Worm (Caenorhabditis elegans): ENCODE measurements around the gene R08E5.4.
A peak's percentile ranks its signal among the peaks of the same experiment; 100 is the strongest.

Gene R08E5.4

DNA sequence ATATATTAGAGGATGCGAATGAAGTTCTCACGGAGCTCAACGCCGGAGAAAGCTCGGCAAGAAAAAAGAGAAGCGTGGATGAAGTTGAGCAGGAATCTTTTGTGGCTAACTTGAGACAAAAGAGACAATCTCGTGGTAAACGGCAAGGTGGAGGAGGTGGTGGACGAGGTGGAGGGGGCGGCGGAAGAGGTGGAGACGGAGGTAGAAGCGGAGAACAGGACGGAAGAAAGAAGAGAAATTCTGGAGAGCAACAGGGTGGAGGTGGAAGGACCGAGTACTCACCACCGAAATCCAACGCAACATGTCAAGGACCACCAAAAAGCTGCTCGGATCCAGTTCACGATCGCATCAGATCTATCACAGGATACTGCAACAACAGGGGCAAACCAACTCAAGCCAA is 22.1 kb downstream of the R08E5.4 start:
- TF ChIP-seq tbx-2 (tag; optimal IDR thresholded peaks at IDR 0.05) (no peak), efl-1 (optimal IDR thresholded peaks at IDR 0.05) (no peak), efl-1 (GFP tag; optimal IDR thresholded peaks at IDR 0.05 in 1 of 2) (no peak), skn-1 (tag; optimal IDR thresholded peaks at IDR 0.05) (no peak), ztf-11 (tag; optimal IDR thresholded peaks at IDR 0.05) (no peak), zip-4 (GFP tag; optimal IDR thresholded peaks at IDR 0.05) (no peak), F16B12.6 (tag; optimal IDR thresholded peaks at IDR 0.05) (no peak), pag-3 (tag; optimal IDR thresholded peaks at IDR 0.05; ENCODE audit: borderline replicate concordance, insufficient read depth) (no peak), C16A3.4 (tag; optimal IDR thresholded peaks at IDR 0.05) (no peak), nhr-237 (tag; optimal IDR thresholded peaks at IDR 0.05) (no peak), lir-3 (tag; optimal IDR thresholded peaks at IDR 0.05; ENCODE audit: poor library complexity) (no peak), egl-13 (tag; optimal IDR thresholded peaks at IDR 0.05) (no peak), pqm-1 (tag; optimal IDR thresholded peaks at IDR 0.05) (no peak), unc-30 (tag; optimal IDR thresholded peaks at IDR 0.05) (no peak), unc-130 (tag; optimal IDR thresholded peaks at IDR 0.05) (no peak)

DNA sequence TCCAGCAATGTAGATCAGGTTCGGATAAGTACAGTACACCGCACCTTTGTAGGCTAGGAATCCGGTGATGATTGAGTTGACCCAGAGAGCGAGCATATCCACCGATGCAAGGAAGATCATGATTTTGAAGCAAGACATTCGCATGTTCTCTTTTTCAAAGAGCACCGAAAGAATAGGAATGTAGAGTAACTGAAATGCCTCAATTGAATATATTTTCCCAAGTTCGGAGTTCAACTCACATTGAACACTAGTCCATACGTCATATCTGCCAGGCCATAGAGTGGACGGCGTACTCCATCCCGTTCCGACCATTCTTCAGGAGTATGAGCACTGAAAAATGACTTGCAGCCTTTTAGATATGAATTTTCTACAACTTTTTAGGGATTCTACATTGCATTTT is 31.4 kb downstream of the R08E5.4 start:
- TF ChIP-seq nhr-85 (tag) (peak; percentile 0), fkh-8 (tag; optimal IDR thresholded peaks at IDR 0.05) (no peak), lin-13 (GFP tag; optimal IDR thresholded peaks at IDR 0.05) (no peak), nhr-71 (tag; optimal IDR thresholded peaks at IDR 0.05) (no peak), tbx-2 (tag; optimal IDR thresholded peaks at IDR 0.05) (no peak), C04F5.9 (tag; optimal IDR thresholded peaks at IDR 0.05) (no peak)

DNA sequence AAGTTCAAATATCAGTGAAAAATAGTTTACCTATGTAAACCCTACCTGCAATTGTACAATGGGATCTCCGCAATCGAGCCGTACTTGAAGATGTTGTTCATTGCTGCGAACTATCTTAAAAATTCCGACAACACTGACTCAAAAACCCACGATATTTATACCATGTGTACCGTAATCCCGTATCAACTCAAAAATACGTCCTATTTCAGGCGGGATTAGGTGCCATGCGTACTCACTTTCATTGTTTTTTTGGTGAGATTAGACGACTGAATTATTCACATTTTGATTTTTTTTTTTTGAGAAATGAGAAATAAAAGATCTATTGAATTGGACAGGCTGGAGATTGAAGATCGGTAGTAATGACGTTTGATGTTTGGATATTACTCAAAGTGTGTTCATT is 32.0 kb downstream of the R08E5.4 start, which contains the start of gene srt-30:
srt-30 (minus strand) TSS at position 101 of the 400 bp plus-strand sequence.
- TF ChIP-seq nhr-237 (tag; optimal IDR thresholded peaks at IDR 0.05), result no peak
- no peak for TF ChIP-seq snpc-4 (tag; optimal IDR thresholded peaks at IDR 0.05)
- no peak for TF ChIP-seq C34B4.2 (tag; optimal IDR thresholded peaks at IDR 0.05)
- TF ChIP-seq mef-2 (tag; optimal IDR thresholded peaks at IDR 0.05), result no peak
- TF ChIP-seq xbp-1 (tag; optimal IDR thresholded peaks at IDR 0.05), result no peak
- TF ChIP-seq F16B12.6 (tag; optimal IDR thresholded peaks at IDR 0.05), result no peak
- no peak for TF ChIP-seq elt-3 (tag; optimal IDR thresholded peaks at IDR 0.05)
- TF ChIP-seq efl-1 (optimal IDR thresholded peaks at IDR 0.05), result no peak
- TF ChIP-seq efl-1 (GFP tag; optimal IDR thresholded peaks at IDR 0.05 in 1 of 2), result no peak
- TF ChIP-seq sox-4 (tag; optimal IDR thresholded peaks at IDR 0.05), result no peak
- no peak for TF ChIP-seq nhr-77 (tag; optimal IDR thresholded peaks at IDR 0.05)
- no peak for TF ChIP-seq tlp-1 (tag; optimal IDR thresholded peaks at IDR 0.05)

DNA sequence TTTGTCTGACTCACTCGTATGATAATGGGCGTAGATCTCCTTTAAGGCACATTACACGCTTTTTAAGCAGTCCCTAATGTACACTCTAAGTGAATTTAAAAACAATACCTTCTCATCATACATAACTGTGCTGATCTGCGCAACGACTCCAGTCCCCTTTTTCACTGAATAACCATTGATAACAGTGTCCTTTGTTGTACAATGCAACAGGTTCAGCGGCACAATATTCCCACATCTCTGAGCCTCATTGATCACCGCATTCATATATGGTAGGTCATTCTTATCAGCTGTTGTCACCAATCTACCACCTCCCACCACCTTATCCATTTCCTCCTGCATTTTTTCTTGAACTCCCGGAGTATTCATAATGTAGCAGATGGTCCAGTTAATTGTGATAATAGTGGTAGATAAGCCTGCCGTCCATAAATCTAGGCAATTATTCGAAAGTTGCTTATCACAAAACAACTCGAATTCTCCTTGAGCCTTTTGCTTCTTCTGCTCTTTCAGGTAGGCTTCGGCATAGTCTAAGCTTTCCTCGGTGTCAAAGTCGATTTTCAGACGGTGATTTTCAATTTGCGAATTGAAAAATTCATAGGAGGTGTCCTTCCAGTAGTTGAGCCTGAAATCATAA is 33.5 kb downstream of the R08E5.4 start:
- TF ChIP-seq alr-1 (tag; optimal IDR thresholded peaks at IDR 0.05; ENCODE audit: borderline replicate concordance) (no peak), sptf-1 (tag; optimal IDR thresholded peaks at IDR 0.05) (no peak), efl-1 (optimal IDR thresholded peaks at IDR 0.05) (no peak), efl-1 (GFP tag; optimal IDR thresholded peaks at IDR 0.05 in 1 of 2) (peak in 1 of 2 experiments; percentile 24)

DNA sequence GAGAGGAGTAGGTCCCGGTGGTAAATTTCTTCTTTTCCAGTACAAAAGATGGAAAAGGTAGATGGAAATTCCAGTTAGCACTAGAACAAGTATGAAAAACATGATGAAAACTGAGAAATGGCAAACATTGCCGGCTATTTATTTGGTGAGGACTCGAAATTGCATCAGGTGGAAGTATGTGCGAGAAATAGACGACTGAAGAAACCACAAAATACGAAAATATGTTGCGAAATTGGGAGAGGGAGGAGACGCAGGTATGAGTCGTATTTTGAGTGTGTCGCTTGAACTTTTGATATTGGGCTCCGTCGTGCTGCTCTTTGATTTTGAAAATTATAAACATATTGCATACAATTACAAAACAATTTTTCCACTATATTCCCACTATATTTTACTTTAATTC is 35.0 kb downstream of the R08E5.4 start, which contains the start of gene cyp-33C8:
cyp-33C8 (minus strand) TSS at position 200 of the 400 bp plus-strand sequence.
- TF ChIP-seq lin-39 (tag; optimal IDR thresholded peaks at IDR 0.05) (no peak), snu-23 (GFP tag; optimal IDR thresholded peaks at IDR 0.05) (no peak), ceh-82 (tag; optimal IDR thresholded peaks at IDR 0.05) (peak in 2 of 3 experiments; percentile 46 to 51), nhr-11 (tag; optimal IDR thresholded peaks at IDR 0.05) (peak; percentile 47), xbp-1 (tag; optimal IDR thresholded peaks at IDR 0.05) (no peak), dpl-1 (GFP tag; optimal IDR thresholded peaks at IDR 0.05) (peak in 2 of 3 experiments; percentile 9 to 21), sptf-1 (tag; optimal IDR thresholded peaks at IDR 0.05) (no peak), ceh-63 (GFP tag; optimal IDR thresholded peaks at IDR 0.05) (no peak), nhr-28 (tag; optimal IDR thresholded peaks at IDR 0.05) (no peak), ama-1 (optimal IDR thresholded peaks at IDR 0.05) (no peak), C34B4.2 (tag; optimal IDR thresholded peaks at IDR 0.05) (no peak), nhr-76 (tag; optimal IDR thresholded peaks at IDR 0.05) (no peak), fkh-10 (GFP tag; optimal IDR thresholded peaks at IDR 0.05) (no peak), elt-2 (tag; optimal IDR thresholded peaks at IDR 0.05) (no peak), efl-3 (GFP tag; optimal IDR thresholded peaks at IDR 0.05) (no peak), blmp-1 (tag; optimal IDR thresholded peaks at IDR 0.05) (no peak), ceh-88 (GFP tag; IDR thresholded peaks at IDR 0.05) (no peak), ztf-11 (tag; optimal IDR thresholded peaks at IDR 0.05) (no peak), nhr-12 (tag; optimal IDR thresholded peaks at IDR 0.05) (no peak), zag-1 (tag; optimal IDR thresholded peaks at IDR 0.05) (no peak), isw-1 (GFP tag; IDR thresholded peaks at IDR 0.05) (0 out of 2 replicates have a peak, but pooled peaks have one; percentile 6)
